Worm (Caenorhabditis elegans) whole organism, mixed stage, embryonic: ENCODE measurements around the gene otub-3.

Experiments
- elt-1 ChIP-seq: sonication (generic microtip); optimal IDR thresholded peaks from 2 replicates; lab custom pipeline; 2017; ENCODE audit warnings: missing genetic modification characterization, mild to moderate bottlenecking, missing compliant biosample characterization, antibody characterized with exemption, moderate library complexity, borderline replicate concordance; ENCODE audit not compliant: insufficient read depth
- flh-1 ChIP-seq: fragments of 200-800 bp; sonication (Bioruptor generic); optimal IDR thresholded peaks from 2 replicates; lab custom pipeline; 2018; ENCODE audit warnings: mild to moderate bottlenecking, missing genetic modification characterization, moderate library complexity, missing compliant biosample characterization
- lsy-2 ChIP-seq: fragments of 150-350 bp; optimal IDR thresholded peaks from 2 replicates; lab custom pipeline; 2014; ENCODE audit warnings: missing biosample characterization, missing genetic modification characterization
- nhr-2 ChIP-seq: fragments of 150-350 bp; optimal IDR thresholded peaks from 2 replicates; lab custom pipeline; 2014; ENCODE audit warnings: missing biosample characterization, missing genetic modification characterization
- nhr-28 ChIP-seq: fragments of 150-350 bp; optimal IDR thresholded peaks from 2 replicates; lab custom pipeline; 2014; ENCODE audit warnings: missing biosample characterization, missing genetic modification characterization
- nhr-76 ChIP-seq: sonication (generic microtip); optimal IDR thresholded peaks from 2 replicates; lab custom pipeline; 2017; ENCODE audit warnings: missing biosample characterization, missing genetic modification characterization
- tbx-8 ChIP-seq: fragments of 200-800 bp; sonication (Bioruptor generic); optimal IDR thresholded peaks from 2 replicates; lab custom pipeline; 2018; ENCODE audit warnings: mild to moderate bottlenecking, missing genetic modification characterization, moderate library complexity, missing compliant biosample characterization
- unc-120 ChIP-seq: sonication (generic microtip); optimal IDR thresholded peaks from 2 replicates; lab custom pipeline; 2017; ENCODE audit warnings: missing genetic modification characterization, missing compliant biosample characterization; ENCODE audit not compliant: poor library complexity, severe bottlenecking
- unc-62 ChIP-seq: fragments of 150-350 bp; optimal IDR thresholded peaks from 2 replicates; lab custom pipeline; 2014; ENCODE audit warnings: missing biosample characterization, missing genetic modification reagents, missing genetic modification characterization
- ztf-11 ChIP-seq: fragments of 150-350 bp; optimal IDR thresholded peaks from 2 replicates; lab custom pipeline; 2014; ENCODE audit warnings: missing biosample characterization, missing genetic modification characterization

- TF ChIP-seq unc-62 (GFP tag; lab: Kevin White, UChicago) = no peak
- no peak for TF ChIP-seq nhr-2
- no peak for TF ChIP-seq nhr-28 (tag; lab: Kevin White, UChicago)
- TF ChIP-seq nhr-76 (tag; lab: Kevin White, UChicago) = no peak
- no peak for TF ChIP-seq flh-1 (GFP tag; lab: Kevin White, UChicago)
- TF ChIP-seq ztf-11 (tag; lab: Kevin White, UChicago) = no peak
- no peak for TF ChIP-seq tbx-8 (GFP tag; lab: Kevin White, UChicago)
- no peak for TF ChIP-seq elt-1 (tag; lab: Kevin White, UChicago)
- TF ChIP-seq lsy-2 = no peak
- no peak for TF ChIP-seq unc-120
Observed at ce11 chrIV:8737787-8738186, 9.8 kb downstream of the otub-3 start, which contains the start of gene F21D5.4.
